Worm (Caenorhabditis elegans): ENCODE data around the gene R06F6.8.

- TF ChIP-seq aly-2 (tag; optimal IDR thresholded peaks at IDR 0.05) = no peak
- no peak for TF ChIP-seq nhr-6 (tag; optimal IDR thresholded peaks at IDR 0.05)
- TF ChIP-seq blmp-1 (tag; optimal IDR thresholded peaks at IDR 0.05; ENCODE audit: insufficient read depth) = no peak
- no peak for TF ChIP-seq crh-2 (tag; optimal IDR thresholded peaks at IDR 0.05)
- TF ChIP-seq ama-1 (optimal IDR thresholded peaks at IDR 0.05) = no peak
- no peak for TF ChIP-seq unc-39 (tag; optimal IDR thresholded peaks at IDR 0.05)
- TF ChIP-seq lin-13 (GFP tag; optimal IDR thresholded peaks at IDR 0.05) = no peak
- no peak for TF ChIP-seq ceh-16 (tag; optimal IDR thresholded peaks at IDR 0.05)
- TF ChIP-seq nhr-12 (tag; optimal IDR thresholded peaks at IDR 0.05) = no peak
- no peak for TF ChIP-seq ztf-11 (tag; optimal IDR thresholded peaks at IDR 0.05)
- TF ChIP-seq lin-11 (tag; optimal IDR thresholded peaks at IDR 0.05) = no peak
- no peak for TF ChIP-seq elt-3 (tag; optimal IDR thresholded peaks at IDR 0.05)
- no peak for TF ChIP-seq lsy-2 (tag; optimal IDR thresholded peaks at IDR 0.05)
Observed at ce11 chrII:10843527-10843926, 23.7 kb upstream of the R06F6.8 start, which contains the start of gene M106.8.

All from whole organism, L2 larva.